Worm (Caenorhabditis elegans) whole organism, mixed stage, embryonic: ENCODE data around the gene cnt-1.

Experiments used
- ceh-43 ChIP-seq: fragments of 200-800 bp; sonication (Bioruptor generic); optimal IDR thresholded peaks from 2 replicates; lab custom pipeline; 2018; ENCODE audit warnings: mild to moderate bottlenecking, missing genetic modification characterization, moderate library complexity, missing compliant biosample characterization
- ces-1 ChIP-seq: fragments of 150-350 bp; optimal IDR thresholded peaks from 2 replicates; lab custom pipeline; 2014; ENCODE audit warnings: missing biosample characterization, missing genetic modification reagents, missing genetic modification characterization
- lsy-2 ChIP-seq: fragments of 150-350 bp; optimal IDR thresholded peaks from 2 replicates; lab custom pipeline; 2014; ENCODE audit warnings: missing biosample characterization, missing genetic modification characterization

Gene cnt-1

DNA sequence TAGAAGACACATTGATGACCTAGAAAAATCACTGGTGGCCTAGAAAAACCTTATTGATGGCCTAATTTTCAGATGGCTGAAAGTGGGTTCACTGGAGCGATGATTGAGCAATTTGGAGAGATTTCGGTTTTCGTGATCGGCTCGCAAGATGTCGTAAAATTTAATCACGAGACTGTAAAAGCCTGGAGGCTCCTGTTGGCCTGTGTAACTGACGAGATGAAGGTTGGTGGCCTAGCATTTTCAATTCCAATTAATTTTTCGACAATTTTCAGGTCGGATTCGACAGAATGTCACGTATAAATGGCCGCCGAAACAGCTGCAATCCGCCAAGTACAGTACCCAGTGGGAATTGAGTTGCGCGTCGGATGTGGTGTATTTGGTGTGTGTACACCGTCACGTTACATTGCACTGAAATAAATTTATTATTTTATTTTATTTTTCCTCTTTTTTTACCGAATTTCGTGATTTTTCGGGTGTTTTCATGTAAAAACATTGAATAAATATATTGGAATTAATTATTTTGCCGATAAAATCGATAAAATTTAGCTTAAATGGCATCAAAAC, 65.3 kb downstream of the cnt-1 start, which contains the start of gene Y17G7B.12:
TSS of gene Y17G7B.12 (plus strand) at position 547 of the 564 bp plus-strand sequence.
- TF ChIP-seq ces-1 (GFP tag; lab: Kevin White, UChicago) = peak; percentile 39
- TF ChIP-seq ceh-43 (GFP tag; lab: Kevin White, UChicago) = no peak
- TF ChIP-seq lsy-2 (tag; lab: Kevin White, UChicago) = peak; percentile 89
- TF ChIP-seq, all 35 proteins: peak for 2
